Worm (Caenorhabditis elegans): ENCODE data around the gene nhr-9.
A peak's percentile ranks its signal among the peaks of the same experiment; 100 is the strongest.

The nhr-9 gene

ce11 chrIII:7103940-7104440 lies 8.7 kb downstream of the nhr-9 start, which contains the start of gene cpg-2:
Gene cpg-2, minus strand, starts transcription at chrIII:7103990.
- TF ChIP-seq fkh-8 (tag; optimal IDR thresholded peaks at IDR 0.05) (no peak), ets-5 (GFP tag; IDR thresholded peaks at IDR 0.05) (no peak), dpl-1 (GFP tag; optimal IDR thresholded peaks at IDR 0.05) (no peak), ztf-11 (tag; optimal IDR thresholded peaks at IDR 0.05) (no peak)

- no peak for TF ChIP-seq isw-1 (GFP tag; IDR thresholded peaks at IDR 0.05)
- no peak for TF ChIP-seq dpl-1 (GFP tag; optimal IDR thresholded peaks at IDR 0.05)
- peak; percentile 48 for TF ChIP-seq elt-2 (tag; optimal IDR thresholded peaks at IDR 0.05)
- TF ChIP-seq fos-1 (tag; optimal IDR thresholded peaks at IDR 0.05), result no peak
These were observed 11.6 kb downstream of the nhr-9 start for ce11 chrIII:7106854-7107253.

ce11 chrIII:7107965-7108364 lies 12.7 kb downstream of the nhr-9 start, which contains the start of gene odd-1:
Gene odd-1, plus strand, starts transcription at chrIII:7108313.
- TF ChIP-seq snpc-4 (tag; optimal IDR thresholded peaks at IDR 0.05), result no peak
- TF ChIP-seq ces-1 (GFP tag; optimal IDR thresholded peaks at IDR 0.05), result no peak
- TF ChIP-seq mdl-1 (tag; optimal IDR thresholded peaks at IDR 0.05), result no peak
- TF ChIP-seq sptf-1 (tag; optimal IDR thresholded peaks at IDR 0.05), result no peak
- TF ChIP-seq elt-2 (tag; optimal IDR thresholded peaks at IDR 0.05), result peak; percentile 7
- TF ChIP-seq isw-1 (GFP tag; IDR thresholded peaks at IDR 0.05), result no peak
- TF ChIP-seq skn-1 (tag; optimal IDR thresholded peaks at IDR 0.05), result no peak

ce11 chrIII:7111793-7112192 lies 16.5 kb downstream of the nhr-9 start, which contains the start of gene B0280.7:
Gene B0280.7, minus strand, starts transcription at chrIII:7111893.
- TF ChIP-seq rnt-1 (tag; optimal IDR thresholded peaks at IDR 0.05) (no peak), lin-35 (GFP tag; optimal IDR thresholded peaks at IDR 0.05) (no peak), mep-1 (tag; optimal IDR thresholded peaks at IDR 0.05) (no peak), pax-3 (tag; optimal IDR thresholded peaks at IDR 0.05) (no peak), snpc-4 (tag; optimal IDR thresholded peaks at IDR 0.05) (no peak), lin-15B (tag; optimal IDR thresholded peaks at IDR 0.05) (no peak), fkh-10 (GFP tag; optimal IDR thresholded peaks at IDR 0.05) (no peak), nhr-76 (tag; optimal IDR thresholded peaks at IDR 0.05) (no peak), xbp-1 (tag; optimal IDR thresholded peaks at IDR 0.05) (no peak), lsy-2 (tag; optimal IDR thresholded peaks at IDR 0.05) (no peak), sox-4 (tag; optimal IDR thresholded peaks at IDR 0.05) (no peak), pqm-1 (tag; optimal IDR thresholded peaks at IDR 0.05) (no peak), ztf-4 (tag; optimal IDR thresholded peaks at IDR 0.05) (no peak), hpl-2 (GFP tag; optimal IDR thresholded peaks at IDR 0.05) (no peak), isw-1 (GFP tag; IDR thresholded peaks at IDR 0.05) (no peak), unc-30 (tag; optimal IDR thresholded peaks at IDR 0.05) (no peak), mdl-1 (tag; optimal IDR thresholded peaks at IDR 0.05) (no peak), sup-37 (GFP tag; optimal IDR thresholded peaks at IDR 0.05) (no peak), pag-3 (tag; optimal IDR thresholded peaks at IDR 0.05; ENCODE audit: borderline replicate concordance, insufficient read depth) (no peak)

ce11 chrIII:7112285-7112684 lies 17.0 kb downstream of the nhr-9 start:
- TF ChIP-seq ceh-8 (GFP tag; optimal IDR thresholded peaks at IDR 0.05) (no peak), lsy-2 (tag; optimal IDR thresholded peaks at IDR 0.05) (no peak), ets-5 (GFP tag; IDR thresholded peaks at IDR 0.05) (no peak), fkh-4 (tag; optimal IDR thresholded peaks at IDR 0.05; ENCODE audit: borderline replicate concordance) (no peak), Y116A8C.19 (tag; optimal IDR thresholded peaks at IDR 0.05; ENCODE audit: borderline replicate concordance) (no peak), C34B4.2 (tag; optimal IDR thresholded peaks at IDR 0.05) (no peak), ceh-90 (tag; optimal IDR thresholded peaks at IDR 0.05) (no peak)
